Fruit fly (Drosophila melanogaster): ENCODE measurements around the gene CG11417.

CG11417 gene

DNA sequence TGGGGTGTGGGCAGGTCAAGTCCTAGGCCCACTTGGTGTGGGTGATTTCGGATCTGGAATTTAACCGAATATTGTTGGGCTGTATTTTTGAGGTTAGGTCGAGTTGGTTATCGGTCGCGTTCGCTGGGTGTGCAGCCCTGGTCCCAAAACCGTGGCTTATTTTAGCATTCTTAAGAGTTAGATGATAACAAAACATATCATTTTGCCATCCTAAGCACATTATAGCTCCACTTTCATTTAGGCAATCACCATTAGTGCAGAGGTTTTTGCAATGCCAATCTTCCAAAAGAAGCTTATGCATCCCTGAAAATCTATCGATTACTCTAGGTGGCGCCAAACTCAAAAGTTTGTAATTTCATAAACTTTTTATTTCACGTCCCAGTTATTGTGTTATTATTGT lies 4.6 kb upstream of the CG11417 start, which contains the start of gene MTPAP (continued):
- peak; percentile 60 for TF ChIP-seq unc-4 (GFP tag; IDR thresholded peaks at IDR 0.05; ENCODE audit: partially characterized antibody)
- no peak for TF ChIP-seq CG30431 (GFP tag; optimal IDR thresholded peaks at IDR 0.05)
- TF ChIP-seq inv (GFP tag; IDR thresholded peaks at IDR 0.05; ENCODE audit: partially characterized antibody), result peak; percentile 53
- TF ChIP-seq jigr1 (GFP tag; IDR thresholded peaks at IDR 0.05), result no peak
- TF ChIP-seq CG13894 (tag; optimal IDR thresholded peaks at IDR 0.05), result no peak
- no peak for TF ChIP-seq NfI (GFP tag; optimal IDR thresholded peaks at IDR 0.05)

DNA sequence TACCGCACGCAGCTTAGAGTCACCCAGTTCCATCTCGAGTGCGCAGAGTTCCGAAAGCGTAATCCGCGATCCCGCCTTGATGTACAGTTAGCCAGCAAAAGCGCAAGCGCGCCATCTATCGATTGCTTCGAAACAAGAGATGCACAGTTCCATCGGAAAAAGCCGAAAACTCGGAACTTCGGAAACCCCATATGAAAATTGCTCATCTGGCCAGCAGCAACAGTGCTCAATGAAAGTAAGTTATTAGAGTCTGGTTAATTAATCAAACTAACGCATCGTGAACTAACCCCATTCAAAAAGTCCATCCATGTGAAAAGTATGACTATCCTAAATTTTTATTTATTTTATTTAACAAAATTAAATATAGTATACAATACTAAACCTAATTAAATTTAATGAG lies 3.7 kb downstream of the CG11417 start, which contains the start of gene png:
Gene png (minus strand): TSS at position 101 of the 400 bp plus-strand sequence.
- TF ChIP-seq psq (GFP tag; optimal IDR thresholded peaks at IDR 0.05) (no peak), CTCF (GFP tag; optimal IDR thresholded peaks at IDR 0.05) (peak; percentile 83)

DNA sequence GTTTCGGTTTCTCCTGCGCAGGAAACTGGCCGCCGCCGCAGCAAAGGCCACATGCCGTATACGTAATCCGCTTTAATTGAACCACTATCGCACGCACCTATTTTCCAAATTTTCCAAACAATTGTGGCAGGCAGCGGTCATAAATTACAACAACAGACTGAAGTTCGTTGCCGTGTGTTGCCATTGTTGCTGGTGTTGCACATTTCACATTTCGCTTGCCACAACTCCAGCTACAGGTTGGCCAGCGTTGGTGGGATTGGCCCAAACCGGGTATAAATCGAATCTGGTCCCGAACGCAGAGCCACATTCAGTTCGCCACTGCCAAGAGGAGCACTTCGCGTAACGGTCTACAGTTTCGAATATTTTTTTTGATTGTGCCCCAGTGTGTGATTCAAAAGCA lies 15.1 kb downstream of the CG11417 start, which contains the start of gene CG14770:
Gene CG14770 (plus strand): TSS at position 301 of the 400 bp plus-strand sequence.
- TF ChIP-seq Stat92E (GFP tag; optimal IDR thresholded peaks at IDR 0.05) (no peak), Awh (GFP tag; IDR thresholded peaks at IDR 0.05) (no peak), CG11093 (GFP tag; IDR thresholded peaks at IDR 0.05) (no peak), cato (GFP tag; optimal IDR thresholded peaks at IDR 0.05; ENCODE audit: borderline replicate concordance) (no peak), Tbp (GFP tag; optimal IDR thresholded peaks at IDR 0.05) (no peak), CG2678 (tag; optimal IDR thresholded peaks at IDR 0.05) (no peak), CG9727 (GFP tag; optimal IDR thresholded peaks at IDR 0.05) (no peak), BEAF-32 (GFP tag; optimal IDR thresholded peaks at IDR 0.05) (no peak), Gug (GFP tag; IDR thresholded peaks at IDR 0.05) (no peak), tap (tag; optimal IDR thresholded peaks at IDR 0.05) (no peak), Hmr (GFP tag; optimal IDR thresholded peaks at IDR 0.05) (no peak), pnt (GFP tag; optimal IDR thresholded peaks at IDR 0.05) (no peak), CG17612 (GFP tag; IDR thresholded peaks at IDR 0.05) (no peak), CG1832 (GFP tag; optimal IDR thresholded peaks at IDR 0.05) (no peak), Poxn (GFP tag; IDR thresholded peaks at IDR 0.05) (no peak), pho (GFP tag; optimal IDR thresholded peaks at IDR 0.05) (no peak)

DNA sequence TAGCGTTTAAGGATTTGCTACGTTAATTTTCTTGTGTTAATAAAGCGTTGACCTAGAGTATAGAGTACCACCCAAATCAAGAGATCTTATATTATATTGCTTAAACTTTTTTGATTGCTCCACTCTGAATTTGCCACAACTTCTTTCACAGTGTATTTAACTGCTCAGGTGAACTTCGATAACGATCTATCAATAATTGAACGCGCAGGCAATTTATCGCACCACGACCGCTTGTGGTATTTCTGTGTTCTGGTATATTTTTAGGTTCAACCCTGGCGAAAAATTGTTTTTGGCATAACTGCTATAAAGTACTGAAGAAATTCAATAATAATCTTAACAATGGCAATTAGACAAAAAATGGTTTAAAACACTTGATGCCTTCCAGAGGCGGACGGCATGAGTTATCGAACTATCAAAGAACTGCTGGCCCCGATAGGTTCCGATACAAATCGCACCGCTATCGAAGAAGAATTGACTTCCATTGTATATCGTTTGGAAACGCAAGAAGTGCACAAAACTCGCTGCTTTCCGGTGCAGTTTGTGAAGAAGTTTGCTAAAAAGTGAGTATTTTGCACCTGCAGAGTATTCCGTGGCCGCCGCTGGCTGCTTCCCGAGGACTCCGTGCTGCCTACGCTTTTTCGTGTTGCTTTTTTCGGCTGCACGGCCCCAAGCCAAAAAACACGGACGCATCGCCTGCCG lies 16.4 kb downstream of the CG11417 start, which contains the start of gene ssx:
Gene ssx (plus strand): TSS at position 477 of the 699 bp plus-strand sequence.
- TF ChIP-seq al (GFP tag; IDR thresholded peaks at IDR 0.05) (0 out of 2 replicates have a peak, but pooled peaks have one; percentile 4), Lhr (GFP tag; optimal IDR thresholded peaks at IDR 0.05) (peak; percentile 15), fu2 (GFP tag; optimal IDR thresholded peaks at IDR 0.05) (no peak), ken (GFP tag; IDR thresholded peaks at IDR 0.05) (peak; percentile 11; the same call in 1 of the 3 replicates), hbn (GFP tag; IDR thresholded peaks at IDR 0.05; ENCODE audit: partially characterized antibody) (peak; percentile 77), Oli (tag; optimal IDR thresholded peaks at IDR 0.05) (peak; percentile 4), prd (optimal IDR thresholded peaks at IDR 0.05) (no peak), prd (GFP tag; IDR thresholded peaks at IDR 0.05) (peak; percentile 50; the same call in 2 of the 3 replicates), sob (GFP tag; IDR thresholded peaks at IDR 0.05) (peak; percentile 42; the same call in 1 of the 2 replicates), CG2712 (tag; optimal IDR thresholded peaks at IDR 0.05) (peak; percentile 49), CG6689 (GFP tag; IDR thresholded peaks at IDR 0.05) (peak; percentile 49; the same call in 1 of the 2 replicates), slp2 (GFP tag; optimal IDR thresholded peaks at IDR 0.05) (peak; percentile 29), tgo (GFP tag; IDR thresholded peaks at IDR 0.05) (no peak), Lpt (GFP tag; optimal IDR thresholded peaks at IDR 0.05) (no peak), CkIIα-i1 (GFP tag; IDR thresholded peaks at IDR 0.05) (no peak), CG8388 (GFP tag; optimal IDR thresholded peaks at IDR 0.05) (peak; percentile 30), tx (GFP tag; optimal IDR thresholded peaks at IDR 0.05) (peak; percentile 13), CG17328 (GFP tag; IDR thresholded peaks at IDR 0.05) (peak; percentile 36; the same call in 1 of the 2 replicates), nerfin-2 (GFP tag; IDR thresholded peaks at IDR 0.05; ENCODE audit: partially characterized antibody) (peak; percentile 96), sna (GFP tag; IDR thresholded peaks at IDR 0.05; ENCODE audit: partially characterized antibody) (peak; percentile 92), CG1603 (tag; optimal IDR thresholded peaks at IDR 0.05) (peak; percentile 56), Abd-B (GFP tag; optimal IDR thresholded peaks at IDR 0.05) (no peak)
